Worm (Caenorhabditis elegans) whole organism, late embryonic: Measurements from ENCODE around the gene cup-5.

Experiments used
- C38D4.7 ChIP-seq: fragments of 200-800 bp; sonication (Bioruptor generic); optimal IDR thresholded peaks from 2 replicates; lab custom pipeline; 2018; ENCODE audit warnings: mild to moderate bottlenecking, missing genetic modification characterization, moderate library complexity, missing compliant biosample characterization
- F13H6.1 ChIP-seq: sonication (generic microtip); optimal IDR thresholded peaks from 2 replicates; lab custom pipeline; 2016; ENCODE audit warnings: missing genetic modification characterization, missing compliant biosample characterization
- ama-1 ChIP-seq: fragments of 150-350 bp; optimal IDR thresholded peaks from 2 replicates; lab custom pipeline; 2014
- ceh-22 ChIP-seq: sonication (generic microtip); optimal IDR thresholded peaks from 2 replicates; lab custom pipeline; 2017; ENCODE audit warnings: missing biosample characterization, missing genetic modification characterization
- elt-2 ChIP-seq: sonication (generic microtip); optimal IDR thresholded peaks from 2 replicates; lab custom pipeline; 2016; ENCODE audit warnings: missing genetic modification reagents, missing genetic modification characterization, missing compliant biosample characterization
- fkh-6 ChIP-seq: sonication (generic microtip); optimal IDR thresholded peaks from 2 replicates; lab custom pipeline; 2016; ENCODE audit warnings: missing genetic modification characterization, missing compliant biosample characterization
- nhr-11 ChIP-seq: fragments of 150-350 bp; optimal IDR thresholded peaks from 2 replicates; lab custom pipeline; 2014; ENCODE audit warnings: missing biosample characterization, missing genetic modification characterization
- npax-4 ChIP-seq: sonication (generic microtip); optimal IDR thresholded peaks from 2 replicates; lab custom pipeline; 2016; ENCODE audit warnings: missing genetic modification characterization, missing compliant biosample characterization
- pat-9 ChIP-seq: fragments of 200-800 bp; sonication (Bioruptor generic); optimal IDR thresholded peaks from 2 replicates; lab custom pipeline; 2018; ENCODE audit warnings: mild to moderate bottlenecking, missing genetic modification characterization, moderate library complexity, missing compliant biosample characterization
- pros-1 ChIP-seq: fragments of 150-350 bp; optimal IDR thresholded peaks from 2 replicates; lab custom pipeline; 2014; ENCODE audit warnings: missing biosample characterization, missing genetic modification reagents, missing genetic modification characterization
- ref-2 ChIP-seq: sonication (generic microtip); optimal IDR thresholded peaks from 2 replicates; lab custom pipeline; 2016; ENCODE audit warnings: missing genetic modification characterization, missing compliant biosample characterization
- syd-9 ChIP-seq: sonication (generic microtip); optimal IDR thresholded peaks from 2 replicates; lab custom pipeline; 2016; ENCODE audit warnings: mild to moderate bottlenecking, missing genetic modification characterization, moderate library complexity, missing compliant biosample characterization
- unc-42 ChIP-seq: sonication (generic microtip); optimal IDR thresholded peaks from 2 replicates; lab custom pipeline; 2016; ENCODE audit warnings: missing genotype, missing genetic modification characterization, missing compliant biosample characterization

ce11 chrIII:7561872-7562271, 22.1 kb upstream of the cup-5 start, which contains the start of gene lgc-12:
- TF ChIP-seq npax-4: no peak
- TF ChIP-seq pros-1: no peak
- no peak for TF ChIP-seq C38D4.7 (GFP tag; lab: Kevin White, UChicago)
- no peak for TF ChIP-seq elt-2 (tag; lab: Kevin White, UChicago)
- no peak for TF ChIP-seq F13H6.1 (tag; lab: Kevin White, UChicago)
- TF ChIP-seq ref-2: no peak
- no peak for TF ChIP-seq fkh-6 (tag; lab: Kevin White, UChicago)
- no peak for TF ChIP-seq ama-1 (lab: Kevin White, UChicago)
- TF ChIP-seq unc-42: no peak
- no peak for TF ChIP-seq ceh-22
- no peak for TF ChIP-seq pat-9 (tag; lab: Kevin White, UChicago)
- no peak for TF ChIP-seq syd-9 (tag; lab: Kevin White, UChicago)
- TF ChIP-seq nhr-11 (tag; lab: Kevin White, UChicago): no peak
